Worm (Caenorhabditis elegans) whole organism, L3 larva: ENCODE measurements around the gene txdc-17.

Experiments used
- R02D3.7 ChIP-seq: fragments of 150-350 bp; optimal IDR thresholded peaks from 2 replicates; lab custom pipeline; 2014; ENCODE audit warnings: missing biosample characterization, missing genetic modification characterization
- ZK546.5 ChIP-seq: sonication (generic microtip); optimal IDR thresholded peaks from 2 replicates; lab custom pipeline; 2017; ENCODE audit warnings: missing biosample characterization, missing genetic modification characterization
- ama-1 ChIP-seq: fragments of 150-350 bp; optimal IDR thresholded peaks from 2 replicates; lab custom pipeline; 2018
- ceh-16 ChIP-seq: sonication (generic microtip); optimal IDR thresholded peaks from 2 replicates; lab custom pipeline; 2017; ENCODE audit warnings: missing biosample characterization, missing genetic modification characterization
- ceh-28 ChIP-seq: fragments of 150-350 bp; optimal IDR thresholded peaks from 2 replicates; lab custom pipeline; 2014; ENCODE audit warnings: missing biosample characterization, missing genetic modification reagents, missing genetic modification characterization
- ceh-82 ChIP-seq: fragments of 150-350 bp; optimal IDR thresholded peaks from 2 replicates; lab custom pipeline; 2014; ENCODE audit warnings: missing biosample characterization, missing genetic modification characterization
- ceh-9 ChIP-seq: sonication (generic microtip); optimal IDR thresholded peaks from 2 replicates; lab custom pipeline; 2018; ENCODE audit warnings: missing biosample characterization, missing genetic modification characterization
- daf-12 ChIP-seq: fragments of 150-350 bp; optimal IDR thresholded peaks from 2 replicates; lab custom pipeline; 2014; ENCODE audit warnings: missing biosample characterization, missing genetic modification reagents, missing genetic modification characterization
- elt-1 ChIP-seq: fragments of 150-350 bp; optimal IDR thresholded peaks from 2 replicates; lab custom pipeline; 2014; ENCODE audit warnings: missing biosample characterization, missing genetic modification characterization
- elt-3 ChIP-seq, 3 experiments: fragments of 150-350 bp in 1 of 3; sonication (generic microtip) in 2 of 3; optimal IDR thresholded peaks; 2 replicates in 2 of 3; 4 replicates in 1 of 3; lab custom pipeline; 2014 to 2017; ENCODE audit warnings: missing biosample characterization in 3 of 3, missing genetic modification characterization in 3 of 3
- fkh-10 ChIP-seq: sonication (generic microtip); optimal IDR thresholded peaks from 2 replicates; lab custom pipeline; 2017; ENCODE audit warnings: missing biosample characterization, missing genetic modification reagents, missing genetic modification characterization
- fkh-2 ChIP-seq: fragments of 150-350 bp; optimal IDR thresholded peaks from 2 replicates; lab custom pipeline; 2014; ENCODE audit warnings: missing biosample characterization, missing genetic modification reagents, missing genetic modification characterization
- fos-1 ChIP-seq: fragments of 150-350 bp; optimal IDR thresholded peaks from 2 replicates; lab custom pipeline; 2014; ENCODE audit warnings: missing biosample characterization, missing genetic modification characterization
- hmg-11 ChIP-seq: sonication (generic microtip); optimal IDR thresholded peaks from 2 replicates; lab custom pipeline; 2016; ENCODE audit warnings: missing genetic modification characterization, missing compliant biosample characterization
- lin-39 ChIP-seq: fragments of 150-350 bp; optimal IDR thresholded peaks from 2 replicates; lab custom pipeline; 2018; ENCODE audit warnings: missing biosample characterization, missing genetic modification reagents, missing genetic modification characterization
- lsy-12 ChIP-seq: sonication (generic microtip); optimal IDR thresholded peaks from 2 replicates; lab custom pipeline; 2016; ENCODE audit warnings: mild to moderate bottlenecking, missing genetic modification characterization, missing compliant biosample characterization
- mdl-1 ChIP-seq: fragments of 150-350 bp; optimal IDR thresholded peaks from 2 replicates; lab custom pipeline; 2014; ENCODE audit warnings: missing biosample characterization, missing genetic modification characterization
- mml-1 ChIP-seq: fragments of 150-350 bp; sonication (generic microtip); optimal IDR thresholded peaks from 3 replicates; lab custom pipeline; 2014; ENCODE audit warnings: missing biosample characterization, missing genetic modification characterization
- nfya-1 ChIP-seq: sonication (generic microtip); optimal IDR thresholded peaks from 2 replicates; lab custom pipeline; 2017; ENCODE audit warnings: missing genetic modification characterization, mild to moderate bottlenecking, missing compliant biosample characterization, antibody characterized with exemption, moderate library complexity; ENCODE audit not compliant: insufficient read depth
- nhr-23 ChIP-seq: fragments of 150-350 bp; optimal IDR thresholded peaks from 2 replicates; lab custom pipeline; 2014; ENCODE audit warnings: missing biosample characterization, missing genetic modification reagents, missing genetic modification characterization
- nhr-237 ChIP-seq: fragments of 150-350 bp; optimal IDR thresholded peaks from 2 replicates; lab custom pipeline; 2014; ENCODE audit warnings: missing biosample characterization, missing genetic modification characterization
- nhr-25 ChIP-seq: sonication (generic microtip); optimal IDR thresholded peaks from 2 replicates; lab custom pipeline; 2017; ENCODE audit warnings: missing biosample characterization, missing genetic modification characterization
- nhr-28 ChIP-seq: fragments of 150-350 bp; optimal IDR thresholded peaks from 2 replicates; lab custom pipeline; 2014; ENCODE audit warnings: missing biosample characterization, missing genetic modification characterization
- nhr-76 ChIP-seq: fragments of 150-350 bp; sonication (generic microtip); optimal IDR thresholded peaks from 5 replicates; lab custom pipeline; 2014; ENCODE audit warnings: missing biosample characterization, missing genetic modification characterization
- nhr-77 ChIP-seq: fragments of 150-350 bp; optimal IDR thresholded peaks from 2 replicates; lab custom pipeline; 2014; ENCODE audit warnings: missing biosample characterization, missing genetic modification characterization
- pha-4 ChIP-seq: fragments of 150-350 bp; optimal IDR thresholded peaks from 2 replicates; lab custom pipeline; 2014; ENCODE audit warnings: missing biosample characterization, missing genetic modification reagents, missing genetic modification characterization
- pqm-1 ChIP-seq: fragments of 150-350 bp; optimal IDR thresholded peaks from 2 replicates; lab custom pipeline; 2017; ENCODE audit warnings: missing biosample characterization, missing genetic modification characterization, inconsistent platforms
- sea-2 ChIP-seq: fragments of 150-350 bp; sonication (generic microtip); optimal IDR thresholded peaks from 4 replicates; lab custom pipeline; 2014; ENCODE audit warnings: missing biosample characterization, missing genetic modification reagents, missing genetic modification characterization
- tbx-2 ChIP-seq: sonication (generic microtip); optimal IDR thresholded peaks from 2 replicates; lab custom pipeline; 2016; ENCODE audit warnings: mild to moderate bottlenecking, missing genetic modification characterization, missing compliant biosample characterization
- unc-62 ChIP-seq: fragments of 150-350 bp; sonication (generic microtip); optimal IDR thresholded peaks from 4 replicates; lab custom pipeline; 2014; ENCODE audit warnings: missing biosample characterization, missing genetic modification reagents, missing genetic modification characterization
- zag-1 ChIP-seq: fragments of 150-350 bp; optimal IDR thresholded peaks from 2 replicates; lab custom pipeline; 2014; ENCODE audit warnings: missing biosample characterization, missing genetic modification characterization
- ztf-4 ChIP-seq: fragments of 150-350 bp; optimal IDR thresholded peaks from 2 replicates; lab custom pipeline; 2014; ENCODE audit warnings: missing biosample characterization, missing genetic modification characterization

The txdc-17 gene

ce11 chrIII:2786740-2787139 is 47.7 kb upstream of the txdc-17 start, which contains the start of gene nduc-2:
Gene nduc-2 (plus strand): TSS chrIII:2786852.
- TF ChIP-seq ama-1 (lab: Kevin White, UChicago) = peak; percentile 73
- no peak for TF ChIP-seq lin-39 (tag; lab: Kevin White, UChicago)
- TF ChIP-seq ceh-82 (tag; lab: Kevin White, UChicago) = no peak
- no peak for TF ChIP-seq ceh-9 (tag; lab: Kevin White, UChicago)
- no peak for TF ChIP-seq ztf-4 (tag; lab: Kevin White, UChicago)
- no peak for TF ChIP-seq mml-1
- no peak for TF ChIP-seq ceh-16 (tag; lab: Kevin White, UChicago)

DNA sequence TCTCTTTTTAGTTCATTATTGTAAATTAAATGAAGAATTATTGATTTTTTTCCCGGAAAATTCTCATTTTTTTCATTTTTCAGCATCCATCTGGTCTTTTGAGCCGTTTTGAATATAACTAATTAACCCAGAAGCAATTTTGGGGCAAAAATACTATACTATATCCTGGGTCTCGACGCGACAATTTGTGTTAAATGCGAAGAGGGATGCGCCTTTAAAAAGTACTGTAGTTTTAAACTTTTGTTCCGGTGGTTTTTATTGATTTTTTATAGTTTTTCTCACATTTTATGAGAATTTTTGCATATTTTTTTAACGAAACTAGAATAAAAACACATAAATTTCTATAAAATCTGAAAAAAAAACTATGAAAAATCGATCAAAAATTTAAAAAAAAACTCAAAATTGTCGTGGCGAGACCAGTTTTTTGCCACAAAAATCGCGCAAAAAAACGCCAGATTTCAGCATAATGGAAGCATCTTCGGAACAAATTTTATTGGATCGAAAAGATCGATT is 46.4 kb upstream of the txdc-17 start, which contains the start of gene tbcc-1:
Gene tbcc-1 (plus strand): TSS at position 463 of the 513 bp plus-strand sequence.
- no peak for TF ChIP-seq nhr-23
- no peak for TF ChIP-seq nhr-237
- TF ChIP-seq tbx-2 (tag; lab: Kevin White, UChicago) = no peak
- TF ChIP-seq ceh-82 (tag; lab: Kevin White, UChicago) = no peak
- no peak for TF ChIP-seq ama-1 (lab: Kevin White, UChicago)
- no peak for TF ChIP-seq pha-4 (tag; lab: Kevin White, UChicago)
- TF ChIP-seq fos-1 (tag; lab: Kevin White, UChicago) = no peak

- TF ChIP-seq mdl-1 (tag; lab: Kevin White, UChicago) = no peak
- peak; percentile 95 for TF ChIP-seq nfya-1
These were observed 40.4 kb upstream of the txdc-17 start for ce11 chrIII:2794057-2794456.

- TF ChIP-seq lsy-12 (tag; lab: Kevin White, UChicago) = no peak
- TF ChIP-seq nhr-77 (tag; lab: Kevin White, UChicago) = no peak
- TF ChIP-seq sea-2 (GFP tag; lab: Kevin White, UChicago) = no peak
- no peak for TF ChIP-seq ama-1 (lab: Kevin White, UChicago)
- no peak for TF ChIP-seq ceh-16 (tag; lab: Kevin White, UChicago)
- TF ChIP-seq pqm-1 (tag; lab: Kevin White, UChicago) = no peak
- TF ChIP-seq ZK546.5 (tag; lab: Kevin White, UChicago) = no peak
- no peak for TF ChIP-seq nhr-28 (tag; lab: Kevin White, UChicago)
- TF ChIP-seq fkh-2 (tag; lab: Kevin White, UChicago) = no peak
- TF ChIP-seq ztf-4 (tag; lab: Kevin White, UChicago) = no peak
- no peak for TF ChIP-seq R02D3.7
- no peak for TF ChIP-seq daf-12 (tag; lab: Kevin White, UChicago)
- TF ChIP-seq fkh-10 (GFP tag; lab: Kevin White, UChicago) = no peak
- TF ChIP-seq nhr-76 = no peak
- TF ChIP-seq zag-1 (tag; lab: Kevin White, UChicago) = no peak
- TF ChIP-seq ceh-82 (tag; lab: Kevin White, UChicago) = no peak
- TF ChIP-seq nfya-1 = no peak
These were observed 38.9 kb upstream of the txdc-17 start for ce11 chrIII:2795442-2796023.

DNA sequence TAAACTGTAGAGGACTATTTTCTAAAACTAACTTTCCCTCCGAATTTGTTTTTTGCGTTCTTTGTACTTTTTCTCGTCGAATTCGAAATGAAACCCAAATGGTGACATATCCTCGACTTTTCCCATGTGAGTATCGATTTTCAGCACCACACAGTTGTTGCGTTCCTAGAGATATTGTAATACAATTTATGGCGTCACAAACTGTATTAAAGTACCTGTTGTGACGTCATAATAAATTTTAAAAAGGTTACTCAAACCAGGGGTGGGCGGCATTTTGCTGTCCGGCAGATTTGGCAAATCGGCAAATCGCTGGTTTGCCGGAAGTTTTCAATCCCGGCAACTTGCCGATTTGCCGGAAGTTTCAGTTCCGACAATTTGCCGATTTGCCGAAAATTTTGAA is 33.7 kb upstream of the txdc-17 start:
- no peak for TF ChIP-seq nhr-25
- TF ChIP-seq fos-1 (tag; lab: Kevin White, UChicago) = no peak
- TF ChIP-seq hmg-11 = no peak
- no peak for TF ChIP-seq pqm-1 (tag; lab: Kevin White, UChicago)
- no peak for TF ChIP-seq ceh-28 (tag; lab: Kevin White, UChicago)
- TF ChIP-seq elt-3 (tag; optimal IDR thresholded peaks at IDR 0.05; lab: Kevin White, UChicago) = no peak
- no peak for TF ChIP-seq elt-1 (tag; lab: Kevin White, UChicago)
- TF ChIP-seq unc-62 = no peak
- TF ChIP-seq ceh-82 (tag; lab: Kevin White, UChicago) = no peak
- TF ChIP-seq ceh-16 (tag; lab: Kevin White, UChicago) = no peak
- no peak for TF ChIP-seq lin-39 (tag; lab: Kevin White, UChicago)
- TF ChIP-seq nhr-76 = no peak
- no peak for TF ChIP-seq lsy-12 (tag; lab: Kevin White, UChicago)
- no peak for TF ChIP-seq nfya-1
- no peak for TF ChIP-seq mml-1
